Fruit fly (Drosophila melanogaster) whole organism, embryonic: ENCODE data around the gene stas.
A peak's percentile ranks its signal among the peaks of the same experiment; 100 is the strongest.

Source experiments
- Adf1 ChIP-seq: fragments of 200-800 bp; sonication (Bioruptor generic); IDR thresholded peaks from 2 replicates; pipeline ENCODE4 v1.3.6; 2022; ENCODE audit warnings: missing biosample characterization, missing genetic modification characterization
- Atf6 ChIP-seq: fragments of 200-800 bp; sonication (Bioruptor generic); IDR thresholded peaks from 2 replicates; pipeline ENCODE4 v1.3.6; 2022; ENCODE audit warnings: missing biosample characterization, missing genetic modification characterization
- Blimp-1 ChIP-seq: fragments of 200-800 bp; sonication (Bioruptor generic); optimal IDR thresholded peaks from 3 replicates; lab custom pipeline; 2018; ENCODE audit warnings: missing biosample characterization, missing genetic modification characterization, mild to moderate bottlenecking, moderate library complexity, missing genetic modification reagents
- CG11695 ChIP-seq: fragments of 200-800 bp; sonication (Bioruptor generic); IDR thresholded peaks from 3 replicates; pipeline ENCODE4 v1.3.6; 2022; ENCODE audit warnings: missing biosample characterization, missing genetic modification characterization
- CG12155 ChIP-seq: fragments of 200-800 bp; sonication (Bioruptor generic); optimal IDR thresholded peaks from 3 replicates; lab custom pipeline; 2016; ENCODE audit warnings: missing biosample characterization, missing genetic modification characterization
- CG12744 ChIP-seq: fragments of 200-800 bp; sonication (Bioruptor generic); optimal IDR thresholded peaks from 2 replicates; lab custom pipeline; 2016; ENCODE audit warnings: missing biosample characterization, missing genetic modification characterization
- CG15514 ChIP-seq: fragments of 200-800 bp; sonication (Bioruptor generic); optimal IDR thresholded peaks from 3 replicates; lab custom pipeline; 2017; ENCODE audit warnings: missing biosample characterization, missing genetic modification characterization, mild to moderate bottlenecking, moderate library complexity, missing genetic modification reagents
- CG1792 ChIP-seq: fragments of 200-800 bp; sonication (Bioruptor generic); optimal IDR thresholded peaks from 2 replicates; lab custom pipeline; 2016; ENCODE audit warnings: missing biosample characterization, missing genetic modification characterization
- CG18599 ChIP-seq: fragments of 200-800 bp; sonication (Bioruptor generic); optimal IDR thresholded peaks from 3 replicates; lab custom pipeline; 2017; ENCODE audit warnings: missing biosample characterization, missing genetic modification characterization, mild to moderate bottlenecking, moderate library complexity, missing genetic modification reagents
- CG2120 ChIP-seq: fragments of 200-800 bp; sonication (Bioruptor generic); optimal IDR thresholded peaks from 3 replicates; lab custom pipeline; 2016; ENCODE audit warnings: missing biosample characterization, missing genetic modification characterization
- CG2202 ChIP-seq: fragments of 200-800 bp; sonication (Bioruptor generic); optimal IDR thresholded peaks from 2 replicates; lab custom pipeline; 2018; ENCODE audit warnings: missing biosample characterization, mild to moderate bottlenecking, missing genetic modification characterization
- CG2678 ChIP-seq: fragments of 200-800 bp; sonication (Bioruptor generic); optimal IDR thresholded peaks from 3 replicates; lab custom pipeline; 2019; ENCODE audit warnings: missing biosample characterization, mild to moderate bottlenecking, missing genetic modification characterization, moderate library complexity
- CG31365 ChIP-seq: fragments of 200-800 bp; sonication (Bioruptor generic); optimal IDR thresholded peaks from 2 replicates; lab custom pipeline; 2018; ENCODE audit warnings: missing biosample characterization, mild to moderate bottlenecking, missing genetic modification characterization
- CG4360 ChIP-seq: fragments of 200-800 bp; sonication (Bioruptor generic); IDR thresholded peaks from 2 replicates; pipeline ENCODE4 v1.3.6; 2022; ENCODE audit warnings: missing biosample characterization, missing genetic modification characterization
- CG4617 ChIP-seq: fragments of 200-800 bp; sonication (Bioruptor generic); optimal IDR thresholded peaks from 3 replicates; lab custom pipeline; 2016; ENCODE audit warnings: missing biosample characterization, missing genetic modification characterization, borderline replicate concordance
- CG5953 ChIP-seq: fragments of 200-800 bp; sonication (Bioruptor generic); IDR thresholded peaks from 2 replicates; pipeline ENCODE4 v1.3.6; 2022; ENCODE audit warnings: missing biosample characterization, missing genetic modification characterization
- Doc2 ChIP-seq: fragments of 200-800 bp; sonication (Bioruptor generic); IDR thresholded peaks from 2 replicates; pipeline ENCODE4 v1.3.6; 2022; ENCODE audit warnings: missing biosample characterization, missing genetic modification characterization
- Fer3 ChIP-seq: fragments of 200-800 bp; sonication (Bioruptor generic); optimal IDR thresholded peaks from 2 replicates; lab custom pipeline; 2018; ENCODE audit warnings: missing biosample characterization, mild to moderate bottlenecking, missing genetic modification characterization, moderate library complexity
- HHEX ChIP-seq: fragments of 200-800 bp; sonication (Bioruptor generic); optimal IDR thresholded peaks from 3 replicates; lab custom pipeline; 2017; ENCODE audit warnings: missing biosample characterization, mild to moderate bottlenecking, missing genetic modification characterization, missing genetic modification reagents
- Hr39 ChIP-seq: fragments of >200 bp; optimal IDR thresholded peaks from 2 replicates; lab custom pipeline; 2017
- Med ChIP-seq: fragments of 200-800 bp; sonication (Bioruptor generic); peaks from one replicate; lab custom pipeline; 2016; ENCODE audit warnings: missing biosample characterization, missing genetic modification characterization, mild to moderate bottlenecking, inconsistent platforms, moderate library complexity
- Mrtf ChIP-seq: fragments of 200-800 bp; sonication (Bioruptor generic); IDR thresholded peaks from 3 replicates; pipeline ENCODE4 v1.3.6; 2022; ENCODE audit warnings: missing biosample characterization, missing genetic modification characterization
- Myb ChIP-seq: fragments of 200-800 bp; sonication (Bioruptor generic); optimal IDR thresholded peaks from 2 replicates; lab custom pipeline; 2016; ENCODE audit warnings: missing biosample characterization, missing genetic modification characterization
- NFAT ChIP-seq: fragments of 200-800 bp; sonication (Bioruptor generic); IDR thresholded peaks from 2 replicates; pipeline ENCODE4 v1.3.6; 2022; ENCODE audit warnings: missing biosample characterization, missing genetic modification characterization
- Opbp ChIP-seq: fragments of 200-800 bp; sonication (Bioruptor generic); IDR thresholded peaks from 3 replicates; pipeline ENCODE4 v1.3.6; 2022; ENCODE audit warnings: missing biosample characterization, missing genetic modification characterization; ENCODE audit not compliant: partially characterized antibody
- PHDP ChIP-seq: fragments of 200-800 bp; sonication (Bioruptor generic); optimal IDR thresholded peaks from 3 replicates; lab custom pipeline; 2018; ENCODE audit warnings: missing biosample characterization, mild to moderate bottlenecking, missing genetic modification characterization, moderate library complexity
- Scr ChIP-seq: fragments of 200-800 bp; sonication (Bioruptor generic); IDR thresholded peaks from 2 replicates; pipeline ENCODE4 v1.3.6; 2022; ENCODE audit warnings: missing biosample characterization, missing genetic modification characterization; ENCODE audit not compliant: partially characterized antibody
- Sox102F ChIP-seq: fragments of 200-800 bp; sonication (Bioruptor generic); optimal IDR thresholded peaks from 2 replicates; lab custom pipeline; 2018; ENCODE audit warnings: missing biosample characterization, mild to moderate bottlenecking, missing genetic modification characterization, moderate library complexity
- Spps ChIP-seq: fragments of 200-800 bp; sonication (Bioruptor generic); optimal IDR thresholded peaks from 2 replicates; lab custom pipeline; 2018; ENCODE audit warnings: missing biosample characterization, mild to moderate bottlenecking, missing genetic modification characterization
- TFAM ChIP-seq: fragments of 200-800 bp; sonication (Bioruptor generic); optimal IDR thresholded peaks from 2 replicates; lab custom pipeline; 2017; ENCODE audit warnings: missing biosample characterization, missing genetic modification characterization, inconsistent platforms
- Trl ChIP-seq, 3 experiments: fragments of >200 bp in 2 of 3; fragments of 200-800 bp in 1 of 3; sonication (Bioruptor generic) in 1 of 3; optimal IDR thresholded peaks; 2 replicates in 1 of 3; 3 replicates in 2 of 3; lab custom pipeline; 2016 to 2017; ENCODE audit warnings: missing biosample characterization in 1 of 3, missing genetic modification characterization in 1 of 3
- ap ChIP-seq: fragments of 200-800 bp; sonication (Bioruptor generic); IDR thresholded peaks from 2 replicates; pipeline ENCODE4 v1.3.6; 2022; ENCODE audit warnings: missing biosample characterization, missing genetic modification characterization
- az2 ChIP-seq: fragments of 200-800 bp; sonication (Bioruptor generic); optimal IDR thresholded peaks from 3 replicates; lab custom pipeline; 2016; ENCODE audit warnings: missing biosample characterization, missing genetic modification characterization
- bowl ChIP-seq: fragments of 200-800 bp; sonication (Bioruptor generic); IDR thresholded peaks from 2 replicates; pipeline ENCODE4 v1.3.6; 2022; ENCODE audit warnings: missing biosample characterization, missing genetic modification characterization
- chn ChIP-seq: fragments of 200-800 bp; sonication (Bioruptor generic); optimal IDR thresholded peaks from 2 replicates; lab custom pipeline; 2016; ENCODE audit warnings: missing biosample characterization, missing genetic modification characterization
- dan ChIP-seq: fragments of 200-800 bp; sonication (Bioruptor generic); IDR thresholded peaks from 2 replicates; pipeline ENCODE4 v1.3.6; 2022; ENCODE audit warnings: missing biosample characterization, missing genetic modification characterization
- esg ChIP-seq: fragments of 200-800 bp; sonication (Bioruptor generic); conservative IDR thresholded peaks from 2 replicates; pipeline ENCODE4 v1.3.6; 2022; ENCODE audit warnings: missing biosample characterization, missing genetic modification characterization
- fd96Cb ChIP-seq: fragments of 200-800 bp; sonication (Bioruptor generic); optimal IDR thresholded peaks from 2 replicates; lab custom pipeline; 2018; ENCODE audit warnings: missing biosample characterization, mild to moderate bottlenecking, missing genetic modification characterization, moderate library complexity
- grau ChIP-seq: fragments of 200-800 bp; optimal IDR thresholded peaks from 3 replicates; lab custom pipeline; 2019; ENCODE audit warnings: missing biosample characterization, mild to moderate bottlenecking, missing genetic modification characterization, moderate library complexity
- h ChIP-seq: fragments of >200 bp; optimal IDR thresholded peaks from 2 replicates; lab custom pipeline; 2017
- hb ChIP-seq: fragments of 200-800 bp; sonication (Bioruptor generic); IDR thresholded peaks from 3 replicates; pipeline ENCODE4 v1.3.6; 2022; ENCODE audit warnings: missing biosample characterization, missing genetic modification characterization; ENCODE audit not compliant: partially characterized antibody
- hth ChIP-seq: fragments of >200 bp; optimal IDR thresholded peaks from 2 replicates; lab custom pipeline; 2017; ENCODE audit warnings: inconsistent platforms
- oc ChIP-seq: fragments of 200-800 bp; sonication (Bioruptor generic); optimal IDR thresholded peaks from 2 replicates; lab custom pipeline; 2018; ENCODE audit warnings: missing biosample characterization, mild to moderate bottlenecking, missing genetic modification characterization, moderate library complexity
- pan ChIP-seq, 4 experiments: fragments of >200 bp in 3 of 4; fragments of 200-800 bp in 1 of 4; sonication (Bioruptor generic) in 1 of 4; optimal IDR thresholded peaks in 3 of 4; IDR thresholded peaks in 1 of 4; 2 replicates each; pipeline versions ENCODE4 v1.3.6 to Lab custom; 2017 to 2022; ENCODE audit warnings: missing biosample characterization in 2 of 4, missing genetic modification characterization in 2 of 4, mixed read lengths in 1 of 4
- shn ChIP-seq: fragments of 200-800 bp; sonication (Bioruptor generic); optimal IDR thresholded peaks from 3 replicates; lab custom pipeline; 2016; ENCODE audit warnings: missing biosample characterization, missing genetic modification characterization
- trem ChIP-seq: fragments of 200-800 bp; optimal IDR thresholded peaks from 3 replicates; lab custom pipeline; 2019; ENCODE audit warnings: missing biosample characterization, mild to moderate bottlenecking, missing genetic modification characterization, moderate library complexity
- tup ChIP-seq: fragments of 200-800 bp; sonication (Bioruptor generic); optimal IDR thresholded peaks from 2 replicates; lab custom pipeline; 2016; ENCODE audit warnings: missing biosample characterization, mild to moderate bottlenecking, missing genetic modification characterization, moderate library complexity
- unpg ChIP-seq: fragments of 200-800 bp; sonication (Bioruptor generic); optimal IDR thresholded peaks from 3 replicates; lab custom pipeline; 2018; ENCODE audit warnings: missing biosample characterization, mild to moderate bottlenecking, missing genetic modification characterization, moderate library complexity
- vfl ChIP-seq: fragments of 200-800 bp; sonication (Bioruptor generic); optimal IDR thresholded peaks from 2 replicates; lab custom pipeline; 2016; ENCODE audit warnings: missing biosample characterization, missing genetic modification characterization
- yki ChIP-seq: fragments of >200 bp; optimal IDR thresholded peaks from 3 replicates; lab custom pipeline; 2018
- zfh1 ChIP-seq: fragments of 200-800 bp; sonication (Bioruptor generic); IDR thresholded peaks from 3 replicates; pipeline ENCODE4 v1.3.6; 2022; ENCODE audit warnings: missing biosample characterization, missing genetic modification characterization

The stas gene

DNA sequence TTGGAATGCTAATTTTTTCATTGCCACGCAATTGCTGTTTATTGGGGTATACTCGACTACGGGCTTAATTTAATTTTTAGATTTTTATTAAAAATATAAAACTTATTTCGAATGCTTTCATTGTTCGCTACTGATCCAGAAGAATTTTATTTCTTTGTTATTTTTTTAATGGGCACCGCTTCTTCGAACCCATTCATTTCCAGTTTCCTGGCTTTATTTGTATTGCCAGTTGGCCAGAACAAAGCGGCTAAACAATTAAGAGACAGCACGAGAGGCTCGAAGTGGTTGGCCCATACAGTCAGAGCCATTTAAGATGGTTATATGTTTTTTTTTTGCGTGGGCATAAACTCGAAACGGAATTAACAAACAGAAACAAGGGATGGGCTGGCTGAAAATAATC is 31.9 kb downstream of the stas start (continued):
- TF ChIP-seq Myb (GFP tag; lab: Kevin White, UChicago), result no peak
- TF ChIP-seq oc (tag; lab: Kevin White, UChicago), result peak; percentile 56
- TF ChIP-seq Mrtf (GFP tag; lab: Robert Waterston, UW), result peak; percentile 72; the same call in 2 of the 3 replicates
- no peak for TF ChIP-seq Scr (GFP tag; lab: Robert Waterston, UW)
- no peak for TF ChIP-seq Hr39
- peak; percentile 86 for TF ChIP-seq CG18599 (GFP tag; lab: Kevin White, UChicago)
- TF ChIP-seq esg (GFP tag; lab: Robert Waterston, UW), result peak; percentile 81
- TF ChIP-seq TFAM (GFP tag; lab: Kevin White, UChicago), result no peak
- TF ChIP-seq trem (tag; lab: Kevin White, UChicago), result no peak
- no peak for TF ChIP-seq dan (GFP tag; lab: Robert Waterston, UW)
- TF ChIP-seq az2, result peak; percentile 53
- TF ChIP-seq tup, result peak; percentile 44
- TF ChIP-seq CG1792 (GFP tag; lab: Kevin White, UChicago), result no peak
- peak; percentile 72 for TF ChIP-seq CG12155 (GFP tag; lab: Kevin White, UChicago)
- TF ChIP-seq yki, result no peak
- no peak for TF ChIP-seq Spps (tag; lab: Kevin White, UChicago)
- TF ChIP-seq Med (GFP tag; lab: Kevin White, UChicago), result peak; percentile 89
- peak; percentile 91 for TF ChIP-seq Atf6 (GFP tag; lab: Robert Waterston, UW)
- TF ChIP-seq NFAT, result peak; percentile 74
- no peak for TF ChIP-seq bowl
- peak; percentile 71 for TF ChIP-seq unpg
- TF ChIP-seq Sox102F (GFP tag; lab: Kevin White, UChicago), result peak; percentile 78
- no peak for TF ChIP-seq h
- TF ChIP-seq Adf1 (GFP tag; lab: Robert Waterston, UW), result peak; percentile 63
- TF ChIP-seq CG5953 (GFP tag; lab: Robert Waterston, UW), result peak; percentile 48; the same call in 1 of the 2 replicates
- peak; percentile 72 for TF ChIP-seq Blimp-1 (GFP tag; lab: Kevin White, UChicago)
- peak; percentile 78 for TF ChIP-seq PHDP (tag; lab: Kevin White, UChicago)
- TF ChIP-seq hb (GFP tag; lab: Robert Waterston, UW), result no peak
- no peak for TF ChIP-seq pan (optimal IDR thresholded peaks at IDR 0.05; lab: Kevin White, UChicago)
- TF ChIP-seq pan (GFP tag; optimal IDR thresholded peaks at IDR 0.05 in 1 of 2, IDR thresholded peaks at IDR 0.05 in 1 of 2), result peak in 1 of 2 experiments; percentile 80
- TF ChIP-seq shn (GFP tag; lab: Kevin White, UChicago), result peak; percentile 16
- peak; percentile 69 for TF ChIP-seq fd96Cb (tag; lab: Kevin White, UChicago)
- TF ChIP-seq vfl (GFP tag; lab: Kevin White, UChicago), result peak; percentile 55
- TF ChIP-seq CG11695, result peak; percentile 86
- peak; percentile 74 for TF ChIP-seq HHEX (GFP tag; lab: Kevin White, UChicago)
- TF ChIP-seq CG2202, result no peak
- TF ChIP-seq Opbp (GFP tag; lab: Robert Waterston, UW), result no peak
- peak; percentile 70 for TF ChIP-seq ap (GFP tag; lab: Robert Waterston, UW)
- TF ChIP-seq CG4360, result no peak
- peak; percentile 55 for TF ChIP-seq CG12744 (GFP tag; lab: Kevin White, UChicago)
- no peak for TF ChIP-seq hth
- TF ChIP-seq CG31365 (tag; lab: Kevin White, UChicago), result no peak
- peak; percentile 82 for TF ChIP-seq zfh1
- peak; percentile 83 for TF ChIP-seq grau (tag; lab: Kevin White, UChicago)
- peak; percentile 69 for TF ChIP-seq CG15514 (GFP tag; lab: Kevin White, UChicago)
- TF ChIP-seq Doc2 (GFP tag; lab: Robert Waterston, UW), result no peak; the same call in 1 of the 2 replicates
- peak; percentile 87 for TF ChIP-seq CG2678 (tag; lab: Kevin White, UChicago)
- peak; percentile 90 for TF ChIP-seq CG2120 (GFP tag; lab: Kevin White, UChicago)
- TF ChIP-seq Trl (optimal IDR thresholded peaks at IDR 0.05; lab: Kevin White, UChicago), result no peak
- TF ChIP-seq Trl (GFP tag; optimal IDR thresholded peaks at IDR 0.05; lab: Kevin White, UChicago), result peak; percentile 41
- peak; percentile 83 for TF ChIP-seq Fer3
- TF ChIP-seq CG4617 (GFP tag; lab: Kevin White, UChicago), result peak; percentile 10
- TF ChIP-seq chn (GFP tag; lab: Kevin White, UChicago), result peak; percentile 56
